Fruit fly (Drosophila melanogaster): ENCODE data around the gene CG42245.

dm6 chr3L:2587562-2587918 lies 44.0 kb upstream of the CG42245 start:
- TF ChIP-seq CG3065 (GFP tag; optimal IDR thresholded peaks at IDR 0.05): no peak
- TF ChIP-seq CG33213 (GFP tag; optimal IDR thresholded peaks at IDR 0.05): no peak
- no peak for TF ChIP-seq Dp (GFP tag; optimal IDR thresholded peaks at IDR 0.05)
